Worm (Caenorhabditis elegans) whole organism, L3 larva: Measurements from ENCODE around the gene F16B4.7.

ENCODE experiments used
- aly-2 ChIP-seq: fragments of 150-350 bp; optimal IDR thresholded peaks from 2 replicates; lab custom pipeline; 2014; ENCODE audit warnings: missing biosample characterization, missing genetic modification characterization
- ceh-16 ChIP-seq: sonication (generic microtip); optimal IDR thresholded peaks from 2 replicates; lab custom pipeline; 2017; ENCODE audit warnings: missing biosample characterization, missing genetic modification characterization
- ceh-28 ChIP-seq: fragments of 150-350 bp; optimal IDR thresholded peaks from 2 replicates; lab custom pipeline; 2014; ENCODE audit warnings: missing biosample characterization, missing genetic modification reagents, missing genetic modification characterization
- fos-1 ChIP-seq: fragments of 150-350 bp; optimal IDR thresholded peaks from 2 replicates; lab custom pipeline; 2014; ENCODE audit warnings: missing biosample characterization, missing genetic modification characterization
- jun-1 ChIP-seq: fragments of 150-350 bp; optimal IDR thresholded peaks from 2 replicates; lab custom pipeline; 2014; ENCODE audit warnings: missing biosample characterization, missing genetic modification reagents, missing genetic modification characterization
- lsy-12 ChIP-seq: sonication (generic microtip); optimal IDR thresholded peaks from 2 replicates; lab custom pipeline; 2016; ENCODE audit warnings: mild to moderate bottlenecking, missing genetic modification characterization, missing compliant biosample characterization
- nhr-12 ChIP-seq: fragments of 150-350 bp; optimal IDR thresholded peaks from 2 replicates; lab custom pipeline; 2014; ENCODE audit warnings: missing biosample characterization, missing genetic modification characterization
- pha-4 ChIP-seq: fragments of 150-350 bp; optimal IDR thresholded peaks from 2 replicates; lab custom pipeline; 2014; ENCODE audit warnings: missing biosample characterization, missing genetic modification reagents, missing genetic modification characterization
- pqm-1 ChIP-seq: fragments of 150-350 bp; optimal IDR thresholded peaks from 2 replicates; lab custom pipeline; 2017; ENCODE audit warnings: missing biosample characterization, missing genetic modification characterization, inconsistent platforms

DNA sequence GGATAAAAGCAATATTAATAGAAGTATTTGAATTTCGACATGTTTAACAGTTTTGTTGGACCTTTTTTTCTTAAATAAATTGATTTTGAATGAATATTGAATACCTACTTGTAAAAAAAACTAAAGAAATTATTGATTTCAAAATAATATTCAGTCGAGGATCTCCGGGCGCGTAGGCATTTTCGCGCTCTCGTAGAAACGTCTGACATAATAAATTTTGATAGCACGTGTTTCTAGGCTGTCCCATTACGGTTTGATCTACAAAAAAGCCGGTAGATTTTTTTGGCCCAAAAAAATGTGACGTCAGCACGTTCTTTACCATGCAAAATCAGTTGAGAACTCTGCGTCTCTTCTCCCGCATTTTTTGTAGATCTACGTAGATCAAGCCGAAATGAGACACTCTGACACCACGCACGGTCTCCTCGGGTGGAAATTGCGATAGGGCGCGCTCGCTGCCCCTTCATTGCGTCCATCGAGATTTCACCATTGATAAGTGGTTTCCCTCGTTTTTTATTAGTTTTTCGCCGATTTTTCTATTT lies 9.1 kb downstream of the F16B4.7 start:
- TF ChIP-seq ceh-28 (tag; lab: Kevin White, UChicago) (no peak), jun-1 (no peak), pha-4 (tag; lab: Kevin White, UChicago) (no peak), pqm-1 (no peak), aly-2 (tag; lab: Kevin White, UChicago) (no peak), ceh-16 (no peak), lsy-12 (tag; lab: Kevin White, UChicago) (no peak), nhr-12 (tag; lab: Kevin White, UChicago) (no peak), fos-1 (tag; lab: Kevin White, UChicago) (no peak)
